Worm (Caenorhabditis elegans) whole organism, L1 larva: ENCODE measurements around the gene flp-23.
A peak's percentile ranks its signal among the peaks of the same experiment; 100 is the strongest.

ENCODE experiments used
- ama-1 ChIP-seq: fragments of 150-350 bp; optimal IDR thresholded peaks from 2 replicates; lab custom pipeline; 2014
- egl-27 ChIP-seq, 2 experiments: fragments of 150-350 bp in 1 of 2; sonication (generic microtip); optimal IDR thresholded peaks; 3 replicates each; lab custom pipeline; 2017 to 2018; ENCODE audit warnings: missing biosample characterization in 2 of 2, missing genetic modification characterization in 2 of 2, missing genetic modification reagents in 2 of 2
- fkh-8 ChIP-seq: sonication (generic microtip); optimal IDR thresholded peaks from 2 replicates; lab custom pipeline; 2016; ENCODE audit warnings: mild to moderate bottlenecking, missing genetic modification characterization, missing compliant biosample characterization
- nhr-237 ChIP-seq: fragments of 150-350 bp; optimal IDR thresholded peaks from 2 replicates; lab custom pipeline; 2014; ENCODE audit warnings: missing biosample characterization, missing genetic modification characterization
- nhr-76 ChIP-seq: sonication (generic microtip); optimal IDR thresholded peaks from 2 replicates; lab custom pipeline; 2017; ENCODE audit warnings: missing biosample characterization, missing genetic modification characterization
- rnt-1 ChIP-seq: sonication (generic microtip); optimal IDR thresholded peaks from 2 replicates; lab custom pipeline; 2016; ENCODE audit warnings: mild to moderate bottlenecking, missing genetic modification characterization, moderate library complexity, missing compliant biosample characterization
- snu-23 ChIP-seq: sonication (generic microtip); optimal IDR thresholded peaks from 2 replicates; lab custom pipeline; 2016; ENCODE audit warnings: missing genetic modification characterization, missing compliant biosample characterization
- unc-62 ChIP-seq: fragments of 150-350 bp; optimal IDR thresholded peaks from 2 replicates; lab custom pipeline; 2014; ENCODE audit warnings: missing biosample characterization, missing genetic modification reagents, missing genetic modification characterization

- TF ChIP-seq ama-1 (lab: Kevin White, UChicago) (no peak), fkh-8 (tag; lab: Kevin White, UChicago) (no peak), rnt-1 (tag; lab: Kevin White, UChicago) (no peak), unc-62 (no peak), nhr-237 (tag; lab: Kevin White, UChicago) (no peak), snu-23 (peak; percentile 13), nhr-76 (tag; lab: Kevin White, UChicago) (no peak), egl-27 (tag; optimal IDR thresholded peaks at IDR 0.05; lab: Kevin White, UChicago) (no peak)
Observed at ce11 chrIII:8614490-8614889, 36.1 kb upstream of the flp-23 start, which contains the start of gene rha-2.
